Worm (Caenorhabditis elegans) whole organism, young adult: ENCODE measurements around the gene fipr-3.

ENCODE experiments used
- B0019.2 ChIP-seq: fragments of 200-800 bp; sonication (Bioruptor generic); conservative IDR thresholded peaks from 2 replicates; pipeline ENCODE4 v1.3.6; 2022; ENCODE audit warnings: missing genetic modification reagents, missing genetic modification characterization, missing compliant biosample characterization
- B0336.3 ChIP-seq: fragments of 200-800 bp; sonication (Bioruptor generic); IDR thresholded peaks from 2 replicates; pipeline ENCODE4 v1.3.6; 2022; ENCODE audit warnings: missing genetic modification characterization, missing compliant biosample characterization
- F10E7.11 ChIP-seq: sonication (generic microtip); optimal IDR thresholded peaks from 2 replicates; lab custom pipeline; 2017; ENCODE audit warnings: mild to moderate bottlenecking, missing genetic modification characterization, moderate library complexity, missing compliant biosample characterization
- F37B4.10 ChIP-seq: fragments of 200-800 bp; sonication (Bioruptor generic); IDR thresholded peaks from 2 replicates; pipeline ENCODE4 v1.3.6; 2022; ENCODE audit warnings: missing genetic modification characterization, missing compliant biosample characterization
- F39B2.1 ChIP-seq: fragments of 200-800 bp; sonication (Bioruptor generic); IDR thresholded peaks from 2 replicates; pipeline ENCODE4 v1.3.6; 2022; ENCODE audit warnings: missing genetic modification reagents, missing genetic modification characterization, missing compliant biosample characterization
- T07F8.4 ChIP-seq: sonication (generic microtip); optimal IDR thresholded peaks from 2 replicates; lab custom pipeline; 2016; ENCODE audit warnings: mild to moderate bottlenecking, missing genetic modification characterization, moderate library complexity, missing compliant biosample characterization
- T26A5.8 ChIP-seq: sonication (generic microtip); optimal IDR thresholded peaks from 2 replicates; lab custom pipeline; 2016; ENCODE audit warnings: missing genetic modification characterization, missing compliant biosample characterization
- Y53G8AR.9 ChIP-seq: fragments of 200-800 bp; sonication (Bioruptor generic); conservative IDR thresholded peaks from 2 replicates; pipeline ENCODE4 v1.3.6; 2022; ENCODE audit warnings: missing genetic modification reagents, missing genetic modification characterization, missing compliant biosample characterization
- Y56A3A.18 ChIP-seq: fragments of 200-800 bp; sonication (Bioruptor generic); IDR thresholded peaks from 2 replicates; pipeline ENCODE4 v1.3.6; 2022; ENCODE audit warnings: missing genetic modification reagents, missing genetic modification characterization, missing compliant biosample characterization
- Y67H2A.10 ChIP-seq: fragments of 200-800 bp; sonication (Bioruptor generic); conservative IDR thresholded peaks from 2 replicates; pipeline ENCODE4 v1.3.6; 2022; ENCODE audit warnings: missing genetic modification reagents, missing genetic modification characterization, missing compliant biosample characterization
- ZK185.1 ChIP-seq: sonication (generic microtip); optimal IDR thresholded peaks from 2 replicates; lab custom pipeline; 2016; ENCODE audit warnings: mild to moderate bottlenecking, missing genetic modification characterization, missing compliant biosample characterization; ENCODE audit not compliant: poor library complexity, severe bottlenecking
- aptf-2 ChIP-seq: fragments of 200-800 bp; sonication (Bioruptor generic); conservative IDR thresholded peaks from 2 replicates; pipeline ENCODE4 v1.3.6; 2022; ENCODE audit warnings: missing genetic modification reagents, missing genetic modification characterization, missing compliant biosample characterization
- aptf-3 ChIP-seq: fragments of 200-800 bp; sonication (Bioruptor generic); IDR thresholded peaks from 2 replicates; pipeline ENCODE4 v1.3.6; 2022; ENCODE audit warnings: missing genetic modification characterization, missing compliant biosample characterization
- athp-1 ChIP-seq: sonication (generic microtip); optimal IDR thresholded peaks from 2 replicates; lab custom pipeline; 2017; ENCODE audit warnings: mild to moderate bottlenecking, missing genetic modification characterization, missing compliant biosample characterization
- ccch-3 ChIP-seq: fragments of 200-800 bp; sonication (Bioruptor generic); optimal IDR thresholded peaks from 2 replicates; lab custom pipeline; 2018; ENCODE audit warnings: mild to moderate bottlenecking, missing genetic modification characterization, missing compliant biosample characterization
- cebp-1 ChIP-seq, 2 experiments: fragments of 200-800 bp in 1 of 2; sonication (Bioruptor generic) in 1 of 2; sonication (generic microtip) in 1 of 2; IDR thresholded peaks in 1 of 2; optimal IDR thresholded peaks in 1 of 2; 2 replicates each; pipeline versions ENCODE4 v1.3.6 to Lab custom; 2017 to 2022; ENCODE audit warnings: missing compliant biosample characterization in 2 of 2, missing genetic modification characterization in 2 of 2, mild to moderate bottlenecking in 1 of 2, missing genetic modification reagents in 1 of 2, moderate library complexity in 1 of 2
- ceh-79 ChIP-seq: sonication (generic microtip); optimal IDR thresholded peaks from 2 replicates; lab custom pipeline; 2017; ENCODE audit warnings: mild to moderate bottlenecking, missing genetic modification characterization, missing compliant biosample characterization
- ceh-91 ChIP-seq: fragments of 200-800 bp; sonication (Bioruptor generic); IDR thresholded peaks from 2 replicates; pipeline ENCODE4 v1.3.6; 2022; ENCODE audit warnings: missing genetic modification reagents, missing genetic modification characterization, missing compliant biosample characterization
- dpff-1 ChIP-seq: sonication (generic microtip); optimal IDR thresholded peaks from 2 replicates; lab custom pipeline; 2017; ENCODE audit warnings: mild to moderate bottlenecking, missing genetic modification characterization, missing compliant biosample characterization
- dpl-1 ChIP-seq: fragments of 150-350 bp; optimal IDR thresholded peaks from 2 replicates; lab custom pipeline; 2014; ENCODE audit warnings: missing biosample characterization, missing genetic modification reagents, missing genetic modification characterization
- efl-1 ChIP-seq: fragments of 150-350 bp; optimal IDR thresholded peaks from 2 replicates; lab custom pipeline; 2014; ENCODE audit warnings: missing biosample characterization, missing genetic modification reagents, missing genetic modification characterization
- gei-17 ChIP-seq: fragments of 200-800 bp; sonication (Bioruptor generic); optimal IDR thresholded peaks from 2 replicates; lab custom pipeline; 2018; ENCODE audit warnings: mild to moderate bottlenecking, missing genetic modification characterization, missing compliant biosample characterization
- hlh-26 ChIP-seq: fragments of 200-800 bp; sonication (Bioruptor generic); conservative IDR thresholded peaks from 2 replicates; pipeline ENCODE4 v1.3.6; 2022; ENCODE audit warnings: missing genetic modification reagents, missing genetic modification characterization, missing compliant biosample characterization
- lag-1 ChIP-seq: fragments of 200-800 bp; sonication (Bioruptor generic); IDR thresholded peaks from 2 replicates; pipeline ENCODE4 v1.3.6; 2022; ENCODE audit warnings: missing genetic modification reagents, missing genetic modification characterization, missing compliant biosample characterization
- lin-35 ChIP-seq, 3 experiments: fragments of 150-350 bp in 2 of 3; sonication (generic microtip) in 1 of 3; optimal IDR thresholded peaks; 2 replicates each; lab custom pipeline; 2014 to 2018; ENCODE audit warnings: missing biosample characterization in 3 of 3, missing genetic modification characterization in 3 of 3, missing genetic modification reagents in 3 of 3
- lin-54 ChIP-seq: fragments of 200-800 bp; sonication (Bioruptor generic); optimal IDR thresholded peaks from 2 replicates; lab custom pipeline; 2018; ENCODE audit warnings: mild to moderate bottlenecking, missing genetic modification characterization, missing compliant biosample characterization
- madf-8 ChIP-seq: fragments of 200-800 bp; sonication (Bioruptor generic); conservative IDR thresholded peaks from 2 replicates; pipeline ENCODE4 v1.3.6; 2022; ENCODE audit warnings: missing genetic modification reagents, missing genetic modification characterization, missing compliant biosample characterization
- nhr-90 ChIP-seq: sonication (generic microtip); optimal IDR thresholded peaks from 2 replicates; lab custom pipeline; 2016; ENCODE audit warnings: missing genotype, mild to moderate bottlenecking, missing genetic modification characterization, missing compliant biosample characterization
- rcor-1 ChIP-seq: fragments of 200-800 bp; sonication (Bioruptor generic); IDR thresholded peaks from 2 replicates; pipeline ENCODE4 v1.3.6; 2022; ENCODE audit warnings: missing genetic modification reagents, missing genetic modification characterization, missing compliant biosample characterization
- sea-2 ChIP-seq: fragments of 200-800 bp; sonication (Bioruptor generic); IDR thresholded peaks from 2 replicates; pipeline ENCODE4 v1.3.6; 2022; ENCODE audit warnings: missing genetic modification characterization, missing compliant biosample characterization
- snpc-4 ChIP-seq, 5 experiments: fragments of 150-350 bp in 1 of 5; sonication (generic microtip) in 4 of 5; optimal IDR thresholded peaks; 2 replicates each; lab custom pipeline; 2014 to 2018; ENCODE audit warnings: missing genetic modification characterization in 5 of 5, missing biosample characterization in 3 of 5, antibody characterized with exemption in 2 of 5, mild to moderate bottlenecking in 2 of 5, missing compliant biosample characterization in 2 of 5, missing genotype in 2 of 5, moderate library complexity in 2 of 5, missing genetic modification reagents in 1 of 5
- sptf-2 ChIP-seq: fragments of 200-800 bp; sonication (Bioruptor generic); optimal IDR thresholded peaks from 2 replicates; lab custom pipeline; 2018; ENCODE audit warnings: mild to moderate bottlenecking, missing genetic modification characterization, missing compliant biosample characterization
- tbp1 ChIP-seq: fragments of 200-800 bp; sonication (Bioruptor generic); optimal IDR thresholded peaks from 2 replicates; lab custom pipeline; 2018; ENCODE audit warnings: mild to moderate bottlenecking, missing genetic modification characterization, missing compliant biosample characterization
- tbx-9 ChIP-seq: sonication (generic microtip); optimal IDR thresholded peaks from 2 replicates; lab custom pipeline; 2016; ENCODE audit warnings: borderline replicate concordance, missing genetic modification characterization, inconsistent platforms, missing compliant biosample characterization
- tlf-1 ChIP-seq: fragments of 200-800 bp; sonication (Bioruptor generic); optimal IDR thresholded peaks from 2 replicates; lab custom pipeline; 2018; ENCODE audit warnings: mild to moderate bottlenecking, missing genetic modification characterization, missing compliant biosample characterization
- unc-130 ChIP-seq: sonication (generic microtip); optimal IDR thresholded peaks from 2 replicates; lab custom pipeline; 2016; ENCODE audit warnings: missing genetic modification reagents, missing genetic modification characterization, missing compliant biosample characterization
- xnd-1 ChIP-seq: sonication (generic microtip); optimal IDR thresholded peaks from 2 replicates; lab custom pipeline; 2016; ENCODE audit warnings: missing genotype, missing genetic modification reagents, missing genetic modification characterization, missing compliant biosample characterization
- ztf-22 ChIP-seq: fragments of 200-800 bp; sonication (Bioruptor generic); optimal IDR thresholded peaks from 2 replicates; lab custom pipeline; 2018; ENCODE audit warnings: mild to moderate bottlenecking, missing genetic modification characterization, moderate library complexity, missing compliant biosample characterization

The fipr-3 gene

DNA sequence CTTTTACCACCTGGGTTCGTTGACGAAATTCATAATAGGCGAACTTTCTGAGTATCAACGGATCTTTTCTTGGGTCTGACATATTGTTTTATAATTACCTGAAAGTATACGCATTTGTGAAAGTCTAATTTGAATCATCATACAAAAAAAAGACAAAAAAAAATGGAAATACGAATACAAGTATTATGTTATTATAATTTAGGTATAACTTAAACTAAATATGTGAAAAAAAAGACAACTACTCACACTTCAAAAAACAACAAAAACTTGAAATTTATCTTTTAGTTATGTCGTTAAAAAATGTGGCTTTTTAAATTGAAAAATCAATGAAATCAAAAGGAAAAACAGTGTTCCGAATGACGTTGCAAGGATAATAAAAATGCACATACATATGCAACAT lies 10.4 kb upstream of the fipr-3 start, which contains the start of gene fbxa-179:
Gene fbxa-179, minus strand, starts transcription at position 101 of the 400 bp plus-strand sequence.
- TF ChIP-seq ceh-91 (GFP tag; lab: Robert Waterston, UW) = no peak
- no peak for TF ChIP-seq Y67H2A.10 (GFP tag; lab: Robert Waterston, UW)
- no peak for TF ChIP-seq dpl-1
- TF ChIP-seq tlf-1 (GFP tag; lab: Kevin White, UChicago) = no peak
- no peak for TF ChIP-seq athp-1 (tag; lab: Kevin White, UChicago)
- no peak for TF ChIP-seq lin-54
- no peak for TF ChIP-seq efl-1 (GFP tag; lab: Kevin White, UChicago)

DNA sequence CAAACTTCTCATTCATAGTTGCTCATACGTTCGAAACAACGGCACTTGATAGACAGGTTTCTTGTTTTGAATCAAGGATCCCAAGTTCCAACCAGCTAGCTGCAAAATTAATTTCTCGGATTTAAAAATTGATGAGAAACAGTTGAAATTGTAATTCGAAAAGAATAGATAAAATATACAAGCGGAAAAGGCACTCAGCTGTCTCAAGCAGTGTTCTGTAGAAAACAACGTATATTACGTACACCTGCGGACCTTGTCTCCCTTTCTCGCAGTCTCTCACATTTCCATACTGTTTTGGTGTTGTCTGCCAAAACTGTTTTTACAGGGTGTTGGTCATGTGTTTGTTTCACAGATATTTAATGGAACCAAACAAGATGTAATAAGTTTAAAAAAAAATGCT lies 7.6 kb upstream of the fipr-3 start, which contains the start of gene F23D12.10:
Gene F23D12.10, minus strand, starts transcription at position 101 of the 400 bp plus-strand sequence.
- TF ChIP-seq F39B2.1 (no peak), nhr-90 (tag; lab: Kevin White, UChicago) (no peak), B0336.3 (GFP tag; lab: Robert Waterston, UW) (no peak), tbp1 (GFP tag; lab: Kevin White, UChicago) (no peak), F10E7.11 (tag; lab: Kevin White, UChicago) (no peak), tbx-9 (tag; lab: Kevin White, UChicago) (no peak), cebp-1 (GFP tag; IDR thresholded peaks at IDR 0.05; lab: Robert Waterston, UW) (no peak), cebp-1 (tag; optimal IDR thresholded peaks at IDR 0.05; lab: Kevin White, UChicago) (no peak), Y53G8AR.9 (GFP tag; lab: Robert Waterston, UW) (no peak), gei-17 (no peak), T07F8.4 (tag; lab: Kevin White, UChicago) (no peak), madf-8 (no peak), Y56A3A.18 (GFP tag; lab: Robert Waterston, UW) (no peak), aptf-3 (GFP tag; lab: Robert Waterston, UW) (no peak), lin-35 (GFP tag; optimal IDR thresholded peaks at IDR 0.05; lab: Kevin White, UChicago) (no peak), lag-1 (GFP tag; lab: Robert Waterston, UW) (no peak), F37B4.10 (GFP tag; lab: Robert Waterston, UW) (no peak)
- TF ChIP-seq, all 124 proteins: peak for 0

DNA sequence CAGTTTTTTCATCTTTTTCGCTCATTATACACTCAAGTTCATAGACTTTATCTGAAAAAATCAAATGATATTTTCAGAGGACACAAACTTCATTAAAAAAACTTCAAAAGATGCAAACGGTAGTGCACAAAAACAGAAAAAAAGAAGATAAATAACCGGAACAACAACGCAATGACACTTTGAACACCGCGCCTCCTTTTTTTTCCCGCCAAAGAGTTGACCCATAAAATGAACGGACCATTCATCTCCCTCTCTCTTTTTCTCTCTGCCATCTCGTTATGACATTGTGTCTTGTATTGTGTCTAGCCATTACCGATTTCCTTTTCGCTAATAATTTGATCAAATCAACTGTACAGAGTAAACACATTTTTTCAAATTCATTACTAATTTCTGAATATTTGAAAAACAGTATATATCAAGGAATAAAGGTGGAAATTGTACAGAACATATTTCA lies 1.6 kb upstream of the fipr-3 start, which contains the start of gene F23D12.2:
Gene F23D12.2, minus strand, starts transcription at position 51 of the 454 bp plus-strand sequence.
- TF ChIP-seq tbx-9 (tag; lab: Kevin White, UChicago) (no peak), efl-1 (GFP tag; lab: Kevin White, UChicago) (peak; percentile 53)
- TF ChIP-seq, all 124 proteins: peak for 1

DNA sequence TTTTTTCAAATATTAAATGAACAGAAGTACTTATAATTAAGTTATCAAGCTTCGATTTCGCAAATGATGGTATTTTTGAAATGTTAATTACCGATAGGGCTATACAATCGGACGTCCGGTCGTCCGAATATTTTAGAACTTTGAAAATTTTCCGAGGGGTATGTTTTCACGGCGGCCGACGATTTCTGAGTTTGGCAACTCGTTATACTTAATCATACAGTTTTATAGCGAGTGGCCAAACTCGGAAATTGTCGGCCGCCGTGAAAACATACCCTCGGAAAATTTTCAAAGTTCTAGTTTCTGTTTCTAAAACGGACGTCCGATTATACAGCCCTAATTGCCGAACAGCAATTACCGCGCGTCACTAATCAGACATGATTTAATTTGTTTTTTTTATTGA lies 981 bp downstream of the fipr-3 start:
- TF ChIP-seq snpc-4 (GFP tag; optimal IDR thresholded peaks at IDR 0.05; lab: Kevin White, UChicago) = no peak
- TF ChIP-seq snpc-4 (tag; optimal IDR thresholded peaks at IDR 0.05; lab: Kevin White, UChicago) = peak in 3 of 4 experiments; percentile 40 to 89 (median 88)
- no peak for TF ChIP-seq sptf-2
- TF ChIP-seq aptf-2 (GFP tag; lab: Robert Waterston, UW) = no peak
- TF ChIP-seq hlh-26 (GFP tag; lab: Robert Waterston, UW) = no peak
- TF ChIP-seq T26A5.8 (tag; lab: Kevin White, UChicago) = no peak

DNA sequence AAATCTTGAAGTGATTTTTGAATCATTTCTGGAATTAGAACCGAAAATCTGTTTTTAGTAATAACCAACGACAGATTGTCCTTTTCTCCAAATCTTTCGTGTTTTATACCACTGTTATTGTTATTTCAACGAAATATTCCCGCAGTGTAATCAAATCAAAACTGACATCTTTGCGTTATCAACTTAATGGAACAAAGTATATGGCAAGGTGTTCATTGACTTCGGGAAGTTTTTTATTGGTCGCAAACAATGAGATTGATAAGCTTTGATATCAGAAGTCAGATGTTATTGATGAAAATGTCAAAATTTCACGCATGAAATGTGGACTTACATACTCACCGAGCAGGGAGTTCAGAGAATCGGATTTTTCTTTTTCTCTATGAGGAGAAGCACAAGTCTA lies 1.5 kb downstream of the fipr-3 start, which contains the start of gene F23D12.11:
Gene F23D12.11, minus strand, starts transcription at position 79 of the 400 bp plus-strand sequence.
- TF ChIP-seq dpff-1 (tag; lab: Kevin White, UChicago) (no peak), ZK185.1 (tag; lab: Kevin White, UChicago) (no peak), xnd-1 (no peak), unc-130 (no peak), ztf-22 (GFP tag; lab: Kevin White, UChicago) (no peak), B0019.2 (no peak), cebp-1 (GFP tag; IDR thresholded peaks at IDR 0.05; lab: Robert Waterston, UW) (no peak), cebp-1 (tag; optimal IDR thresholded peaks at IDR 0.05; lab: Kevin White, UChicago) (no peak), ccch-3 (no peak), rcor-1 (GFP tag; lab: Robert Waterston, UW) (no peak), ceh-79 (tag; lab: Kevin White, UChicago) (no peak), sea-2 (GFP tag; lab: Robert Waterston, UW) (no peak)
